Worm (Caenorhabditis elegans) whole organism, L4/young adult: ENCODE measurements around the gene K10B3.5.

Experiments used
- W03F9.2 ChIP-seq: fragments of 150-350 bp; optimal IDR thresholded peaks from 2 replicates; lab custom pipeline; 2014; ENCODE audit warnings: missing biosample characterization, missing genetic modification characterization
- dao-5 ChIP-seq: sonication (generic microtip); optimal IDR thresholded peaks from 2 replicates; lab custom pipeline; 2016; ENCODE audit warnings: missing genotype, missing genetic modification characterization, moderate library complexity, missing compliant biosample characterization
- him-1 ChIP-seq: sonication (generic microtip); optimal IDR thresholded peaks from 2 replicates; lab custom pipeline; 2016; ENCODE audit warnings: missing genotype, missing genetic modification reagents, missing genetic modification characterization, missing compliant biosample characterization

ce11 chrX:3087245-3087644 lies 19.0 kb downstream of the K10B3.5 start, which contains the start of gene F52E4.5:
- TF ChIP-seq him-1 (tag; lab: Kevin White, UChicago) (no peak), W03F9.2 (tag; lab: Kevin White, UChicago) (no peak), dao-5 (tag; lab: Kevin White, UChicago) (no peak)
